Worm (Caenorhabditis elegans): ENCODE data around the gene W05B2.2.

- TF ChIP-seq ceh-82 (tag; optimal IDR thresholded peaks at IDR 0.05) (no peak), ztf-4 (tag; optimal IDR thresholded peaks at IDR 0.05) (no peak)
Observed at ce11 chrIII:10976580-10976979, 9.7 kb upstream of the W05B2.2 start.

Measured in whole organism, L3 larva.